Fruit fly (Drosophila melanogaster) whole organism, embryonic: ENCODE data around the gene CG44838.

Experiments
- Atf-2 ChIP-seq: fragments of 200-800 bp; sonication (Bioruptor generic); optimal IDR thresholded peaks from 2 replicates; lab custom pipeline; 2016; ENCODE audit warnings: missing biosample characterization, missing genetic modification characterization
- Bteb2 ChIP-seq: fragments of 200-800 bp; sonication (Bioruptor generic); optimal IDR thresholded peaks from 2 replicates; lab custom pipeline; 2016; ENCODE audit warnings: missing biosample characterization, missing genetic modification characterization
- CG11093 ChIP-seq: fragments of 200-800 bp; sonication (Bioruptor generic); IDR thresholded peaks from 3 replicates; pipeline ENCODE4 v1.3.6; 2022; ENCODE audit warnings: missing biosample characterization, missing genetic modification characterization
- CG11398 ChIP-seq: fragments of 200-800 bp; sonication (Bioruptor generic); optimal IDR thresholded peaks from 2 replicates; lab custom pipeline; 2016; ENCODE audit warnings: missing biosample characterization, missing genetic modification characterization
- CG12769 ChIP-seq: fragments of 200-800 bp; sonication (Bioruptor generic); optimal IDR thresholded peaks from 2 replicates; lab custom pipeline; 2019; ENCODE audit warnings: missing biosample characterization, mild to moderate bottlenecking, missing genetic modification characterization, moderate library complexity
- CG15269 ChIP-seq: fragments of 200-800 bp; sonication (Bioruptor generic); optimal IDR thresholded peaks from 2 replicates; lab custom pipeline; 2018; ENCODE audit warnings: missing biosample characterization, mild to moderate bottlenecking, missing genetic modification characterization, moderate library complexity
- CG15514 ChIP-seq: fragments of 200-800 bp; sonication (Bioruptor generic); optimal IDR thresholded peaks from 3 replicates; lab custom pipeline; 2017; ENCODE audit warnings: missing biosample characterization, missing genetic modification characterization, mild to moderate bottlenecking, moderate library complexity, missing genetic modification reagents
- CG1647 ChIP-seq: fragments of 200-800 bp; sonication (Bioruptor generic); optimal IDR thresholded peaks from 3 replicates; lab custom pipeline; 2016; ENCODE audit warnings: missing biosample characterization, missing genetic modification characterization
- CG2129 ChIP-seq: fragments of 200-800 bp; sonication (Bioruptor generic); IDR thresholded peaks from 2 replicates; pipeline ENCODE4 v1.3.6; 2022; ENCODE audit warnings: missing biosample characterization, missing genetic modification characterization; ENCODE audit not compliant: partially characterized antibody
- CG31441 ChIP-seq: fragments of 200-800 bp; sonication (Bioruptor generic); IDR thresholded peaks from 2 replicates; pipeline ENCODE4 v1.3.6; 2022; ENCODE audit warnings: missing biosample characterization, missing genetic modification characterization
- CG34224 ChIP-seq: fragments of 200-800 bp; sonication (Bioruptor generic); IDR thresholded peaks from 3 replicates; pipeline ENCODE4 v1.3.6; 2022; ENCODE audit warnings: missing biosample characterization, missing genetic modification characterization; ENCODE audit not compliant: partially characterized antibody
- CG4328 ChIP-seq: fragments of 200-800 bp; sonication (Bioruptor generic); optimal IDR thresholded peaks from 3 replicates; lab custom pipeline; 2017; ENCODE audit warnings: missing biosample characterization, missing genetic modification reagents, missing genetic modification characterization
- CG4617 ChIP-seq: fragments of 200-800 bp; sonication (Bioruptor generic); optimal IDR thresholded peaks from 3 replicates; lab custom pipeline; 2016; ENCODE audit warnings: missing biosample characterization, missing genetic modification characterization, borderline replicate concordance
- CG5953 ChIP-seq: fragments of 200-800 bp; sonication (Bioruptor generic); IDR thresholded peaks from 2 replicates; pipeline ENCODE4 v1.3.6; 2022; ENCODE audit warnings: missing biosample characterization, missing genetic modification characterization
- CG6765 ChIP-seq: fragments of 200-800 bp; sonication (Bioruptor generic); optimal IDR thresholded peaks from 3 replicates; lab custom pipeline; 2017; ENCODE audit warnings: missing biosample characterization, mild to moderate bottlenecking, missing genetic modification characterization
- CG7271 ChIP-seq: fragments of 200-800 bp; sonication (Bioruptor generic); optimal IDR thresholded peaks from 2 replicates; lab custom pipeline; 2018; ENCODE audit warnings: missing biosample characterization, mild to moderate bottlenecking, missing genetic modification characterization, moderate library complexity
- CG7745 ChIP-seq: fragments of 200-800 bp; sonication (Bioruptor generic); optimal IDR thresholded peaks from 2 replicates; lab custom pipeline; 2018; ENCODE audit warnings: missing biosample characterization, mild to moderate bottlenecking, missing genetic modification characterization, moderate library complexity
- CG8290 ChIP-seq, 3 experiments: fragments of 200-800 bp; sonication (Bioruptor generic); optimal IDR thresholded peaks; 2 replicates each; lab custom pipeline; 2016 to 2019; ENCODE audit warnings: missing biosample characterization in 3 of 3, missing genetic modification characterization in 3 of 3, mild to moderate bottlenecking in 2 of 3, moderate library complexity in 1 of 3
- CG9932 ChIP-seq: fragments of 200-800 bp; sonication (Bioruptor generic); IDR thresholded peaks from 2 replicates; pipeline ENCODE4 v1.3.6; 2022; ENCODE audit warnings: missing biosample characterization, missing genetic modification characterization
- D ChIP-seq, 2 experiments: fragments of 200-800 bp in 1 of 2; fragments of >200 bp in 1 of 2; sonication (Bioruptor generic) in 1 of 2; optimal IDR thresholded peaks; 2 replicates in 1 of 2; 3 replicates in 1 of 2; lab custom pipeline; 2017; ENCODE audit warnings: mild to moderate bottlenecking in 1 of 2, missing biosample characterization in 1 of 2, missing genetic modification characterization in 1 of 2, missing genetic modification reagents in 1 of 2
- D19A ChIP-seq: fragments of 200-800 bp; optimal IDR thresholded peaks from 3 replicates; lab custom pipeline; 2019; ENCODE audit warnings: missing biosample characterization, mild to moderate bottlenecking, missing genetic modification characterization, moderate library complexity
- Dip2 ChIP-seq: fragments of 200-800 bp; sonication (Bioruptor generic); IDR thresholded peaks from 2 replicates; pipeline ENCODE4 v1.3.6; 2022; ENCODE audit warnings: missing biosample characterization, missing genetic modification characterization
- E2f1 ChIP-seq: fragments of 200-800 bp; sonication (Bioruptor generic); IDR thresholded peaks from 2 replicates; pipeline ENCODE4 v1.3.6; 2022; ENCODE audit warnings: missing biosample characterization, missing genetic modification characterization
- Hsf ChIP-seq: fragments of 200-800 bp; sonication (Bioruptor generic); optimal IDR thresholded peaks from 3 replicates; lab custom pipeline; 2016; ENCODE audit warnings: missing biosample characterization, missing genetic modification characterization
- Jarid2 ChIP-seq: fragments of 200-800 bp; sonication (Bioruptor generic); optimal IDR thresholded peaks from 3 replicates; lab custom pipeline; 2017; ENCODE audit warnings: mild to moderate bottlenecking, missing biosample characterization, missing genetic modification reagents, missing genetic modification characterization
- Kr ChIP-seq: fragments of 200-800 bp; sonication (Bioruptor generic); optimal IDR thresholded peaks from 2 replicates; lab custom pipeline; 2017; ENCODE audit warnings: missing biosample characterization, mild to moderate bottlenecking, missing genetic modification characterization
- MESR4 ChIP-seq: fragments of 200-800 bp; sonication (Bioruptor generic); optimal IDR thresholded peaks from 2 replicates; lab custom pipeline; 2018; ENCODE audit warnings: missing biosample characterization, mild to moderate bottlenecking, missing genetic modification characterization, moderate library complexity
- NfI ChIP-seq: fragments of 200-800 bp; sonication (Bioruptor generic); optimal IDR thresholded peaks from 3 replicates; lab custom pipeline; 2018; ENCODE audit warnings: missing biosample characterization, mild to moderate bottlenecking, missing genetic modification characterization, moderate library complexity
- Sin3A ChIP-seq: fragments of >200 bp; optimal IDR thresholded peaks from 2 replicates; lab custom pipeline; 2018
- Vsx1 ChIP-seq: fragments of 200-800 bp; sonication (Bioruptor generic); optimal IDR thresholded peaks from 2 replicates; lab custom pipeline; 2017; ENCODE audit warnings: missing biosample characterization, mild to moderate bottlenecking, missing genetic modification characterization, missing genetic modification reagents
- Xrp1 ChIP-seq: fragments of 200-800 bp; sonication (Bioruptor generic); IDR thresholded peaks from 2 replicates; pipeline ENCODE4 v1.3.6; 2022; ENCODE audit warnings: missing biosample characterization, missing genetic modification characterization
- aop ChIP-seq: fragments of 200-800 bp; sonication (Bioruptor generic); IDR thresholded peaks from 2 replicates; pipeline ENCODE4 v1.3.6; 2022; ENCODE audit warnings: missing biosample characterization, missing genetic modification characterization
- ato ChIP-seq: fragments of 200-800 bp; sonication (Bioruptor generic); IDR thresholded peaks from 2 replicates; pipeline ENCODE4 v1.3.6; 2022; ENCODE audit warnings: missing biosample characterization, missing genetic modification characterization; ENCODE audit not compliant: partially characterized antibody
- cas ChIP-seq: fragments of 200-800 bp; sonication (Bioruptor generic); IDR thresholded peaks from 2 replicates; pipeline ENCODE4 v1.3.6; 2022; ENCODE audit warnings: missing biosample characterization, missing genetic modification characterization
- dati ChIP-seq: fragments of 200-800 bp; sonication (Bioruptor generic); IDR thresholded peaks from 2 replicates; pipeline ENCODE4 v1.3.6; 2022; ENCODE audit warnings: missing biosample characterization, missing genetic modification characterization
- dm ChIP-seq: fragments of 200-800 bp; sonication (Bioruptor generic); optimal IDR thresholded peaks from 3 replicates; lab custom pipeline; 2016; ENCODE audit warnings: missing biosample characterization, missing genetic modification characterization
- dysf ChIP-seq: fragments of 200-800 bp; sonication (Bioruptor generic); IDR thresholded peaks from 3 replicates; pipeline ENCODE4 v1.3.6; 2022; ENCODE audit warnings: missing biosample characterization, missing genetic modification characterization
- ftz-f1 ChIP-seq: fragments of 200-800 bp; sonication (Bioruptor generic); optimal IDR thresholded peaks from 2 replicates; lab custom pipeline; 2016; ENCODE audit warnings: missing biosample characterization, missing genetic modification characterization
- insv ChIP-seq, 2 experiments: fragments of 200-800 bp; sonication (Bioruptor generic); optimal IDR thresholded peaks; 3 replicates each; lab custom pipeline; 2016 to 2018; ENCODE audit warnings: missing biosample characterization in 2 of 2, missing genetic modification characterization in 2 of 2
- mirr ChIP-seq: fragments of 200-800 bp; sonication (Bioruptor generic); optimal IDR thresholded peaks from 3 replicates; lab custom pipeline; 2018; ENCODE audit warnings: missing biosample characterization, mild to moderate bottlenecking, missing genetic modification characterization
- otp ChIP-seq: fragments of 200-800 bp; sonication (Bioruptor generic); IDR thresholded peaks from 3 replicates; pipeline ENCODE4, ENCODE4 v1.3.6; 2022; ENCODE audit warnings: missing biosample characterization, missing genetic modification characterization
- sc ChIP-seq, 3 experiments: fragments of >200 bp in 2 of 3; fragments of 200-800 bp in 1 of 3; sonication (Bioruptor generic) in 1 of 3; optimal IDR thresholded peaks; 2 replicates in 2 of 3; 3 replicates in 1 of 3; lab custom pipeline; 2017; ENCODE audit warnings: mild to moderate bottlenecking in 1 of 3, missing biosample characterization in 1 of 3, missing genetic modification characterization in 1 of 3, missing genetic modification reagents in 1 of 3
- scrt ChIP-seq: fragments of 200-800 bp; sonication (Bioruptor generic); optimal IDR thresholded peaks from 2 replicates; lab custom pipeline; 2018; ENCODE audit warnings: missing biosample characterization, mild to moderate bottlenecking, missing genetic modification characterization, moderate library complexity
- sd ChIP-seq: fragments of 200-800 bp; sonication (Bioruptor generic); optimal IDR thresholded peaks from 3 replicates; lab custom pipeline; 2018; ENCODE audit warnings: missing biosample characterization, mild to moderate bottlenecking, missing genetic modification characterization, moderate library complexity
- sens ChIP-seq: fragments of 200-800 bp; sonication (Bioruptor generic); peaks from one replicate; lab custom pipeline; 2016; ENCODE audit warnings: missing biosample characterization, missing genetic modification characterization
- sob ChIP-seq: fragments of 200-800 bp; sonication (Bioruptor generic); IDR thresholded peaks from 2 replicates; pipeline ENCODE4 v1.3.6; 2022; ENCODE audit warnings: missing biosample characterization, missing genetic modification characterization
- trh ChIP-seq: fragments of 200-800 bp; sonication (Bioruptor generic); optimal IDR thresholded peaks from 2 replicates; lab custom pipeline; 2016; ENCODE audit warnings: missing biosample characterization, missing genetic modification characterization
- usp ChIP-seq: fragments of >200 bp; optimal IDR thresholded peaks from 2 replicates; lab custom pipeline; 2017; ENCODE audit warnings: missing biosample characterization, missing genetic modification characterization
- yki ChIP-seq: fragments of >200 bp; optimal IDR thresholded peaks from 3 replicates; lab custom pipeline; 2018

Gene CG44838

DNA sequence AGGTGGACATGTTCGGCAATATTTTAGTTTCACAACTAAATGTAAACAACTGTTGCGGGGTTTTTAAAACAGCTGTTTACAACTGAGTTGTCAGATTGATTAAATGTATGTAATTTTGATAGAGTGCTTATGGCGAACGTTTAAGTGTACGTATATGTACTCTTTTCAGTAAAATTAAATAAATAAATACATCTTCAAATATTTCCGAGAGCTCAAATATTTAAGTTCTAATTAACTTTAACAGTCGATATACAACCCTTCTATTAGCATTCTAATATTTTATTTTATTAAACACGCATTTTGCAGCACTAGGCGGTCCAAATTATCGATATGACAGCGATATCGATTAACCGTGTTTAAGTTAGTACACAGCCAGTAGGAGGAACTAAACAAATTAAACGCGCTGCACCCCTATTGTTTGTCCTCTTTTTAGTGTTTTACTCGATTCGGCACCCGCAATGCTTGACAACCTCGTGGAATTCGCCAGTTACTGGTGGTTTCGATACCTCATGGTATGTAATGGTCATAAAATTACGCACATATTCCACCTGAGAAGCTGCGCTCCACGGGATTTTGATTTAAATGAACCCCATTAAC, 9.2 kb upstream of the CG44838 start, which contains the start of the genes CG3448 and ghi (continued):
- TF ChIP-seq Vsx1 (GFP tag; lab: Kevin White, UChicago) (peak; percentile 87), mirr (peak; percentile 59), insv (GFP tag; optimal IDR thresholded peaks at IDR 0.05; lab: Kevin White, UChicago) (peak in 1 of 2 experiments; percentile 28), NfI (GFP tag; lab: Kevin White, UChicago) (peak; percentile 35), E2f1 (GFP tag; lab: Robert Waterston, UW) (peak; percentile 15; the same call in 1 of the 2 replicates), ato (GFP tag; lab: Robert Waterston, UW) (no peak), CG4328 (peak; percentile 62), Xrp1 (GFP tag; lab: Robert Waterston, UW) (peak; percentile 76), scrt (GFP tag; lab: Kevin White, UChicago) (peak; percentile 91), CG9932 (peak; percentile 61), Jarid2 (GFP tag; lab: Kevin White, UChicago) (no peak), CG6765 (GFP tag; lab: Kevin White, UChicago) (no peak), CG4617 (GFP tag; lab: Kevin White, UChicago) (peak; percentile 50), MESR4 (GFP tag; lab: Kevin White, UChicago) (peak; percentile 75), ftz-f1 (GFP tag; lab: Kevin White, UChicago) (no peak), dm (GFP tag; lab: Kevin White, UChicago) (peak; percentile 15), CG2129 (GFP tag; lab: Robert Waterston, UW) (0 out of 2 replicates have a peak, but pooled peaks have one; percentile 29), Kr (GFP tag; lab: Kevin White, UChicago) (peak; percentile 91), dysf (GFP tag; lab: Robert Waterston, UW) (peak; percentile 65; the same call in 2 of the 3 replicates), Atf-2 (GFP tag; lab: Kevin White, UChicago) (no peak), sd (tag; lab: Kevin White, UChicago) (no peak), sob (GFP tag; lab: Robert Waterston, UW) (peak; percentile 83), sens (peak; percentile 93), Dip2 (GFP tag; lab: Robert Waterston, UW) (no peak), CG11398 (GFP tag; lab: Kevin White, UChicago) (no peak), cas (GFP tag; lab: Robert Waterston, UW) (no peak), Sin3A (no peak), CG11093 (GFP tag; lab: Robert Waterston, UW) (no peak), CG34224 (GFP tag; lab: Robert Waterston, UW) (peak; percentile 74), CG8290 (GFP tag; optimal IDR thresholded peaks at IDR 0.05; lab: Kevin White, UChicago) (peak; percentile 3), CG8290 (tag; optimal IDR thresholded peaks at IDR 0.05; lab: Kevin White, UChicago) (peak in 1 of 2 experiments; percentile 65), CG15514 (peak; percentile 70), yki (lab: Kevin White, UChicago) (no peak), trh (GFP tag; lab: Kevin White, UChicago) (no peak), CG12769 (tag; lab: Kevin White, UChicago) (peak; percentile 8), CG5953 (GFP tag; lab: Robert Waterston, UW) (no peak), Bteb2 (GFP tag; lab: Kevin White, UChicago) (no peak), D (optimal IDR thresholded peaks at IDR 0.05; lab: Kevin White, UChicago) (no peak), D (GFP tag; optimal IDR thresholded peaks at IDR 0.05; lab: Kevin White, UChicago) (peak; percentile 37), dati (GFP tag; lab: Robert Waterston, UW) (no peak), CG15269 (tag; lab: Kevin White, UChicago) (peak; percentile 28), usp (GFP tag; lab: Kevin White, UChicago) (no peak), aop (GFP tag; lab: Robert Waterston, UW) (no peak), otp (no peak), D19A (peak; percentile 45), CG7745 (no peak), CG7271 (tag; lab: Kevin White, UChicago) (peak; percentile 36), sc (optimal IDR thresholded peaks at IDR 0.05; lab: Kevin White, UChicago) (no peak), sc (GFP tag; optimal IDR thresholded peaks at IDR 0.05; lab: Kevin White, UChicago) (no peak), CG1647 (GFP tag; lab: Kevin White, UChicago) (no peak), Hsf (peak; percentile 35), CG31441 (peak; percentile 77)
